Fruit fly (Drosophila melanogaster) Kc167 (cell line): ENCODE data around the gene Ist1.

Experiments used
- Myc ChIP-seq: fragments of >200 bp; optimal IDR thresholded peaks from 2 replicates; lab custom pipeline; 2017; ENCODE audit warnings: missing external identifiers
- Sin3A ChIP-seq: fragments of >200 bp; optimal IDR thresholded peaks from 2 replicates; lab custom pipeline; 2018; ENCODE audit warnings: missing external identifiers
- h ChIP-seq: fragments of >200 bp; optimal IDR thresholded peaks from 3 replicates; lab custom pipeline; 2018; ENCODE audit warnings: missing external identifiers
- insv ChIP-seq: fragments of >200 bp; optimal IDR thresholded peaks from 3 replicates; lab custom pipeline; 2018; ENCODE audit warnings: missing external identifiers
- psq ChIP-seq: fragments of >200 bp; optimal IDR thresholded peaks from 2 replicates; lab custom pipeline; 2017; ENCODE audit warnings: missing external identifiers

dm6 chr3L:6797395-6798006 is 41.2 kb upstream of the Ist1 start:
- TF ChIP-seq psq (lab: Kevin White, UChicago) (no peak), insv (no peak), h (lab: Kevin White, UChicago) (no peak), Sin3A (lab: Kevin White, UChicago) (no peak), Myc (lab: Kevin White, UChicago) (no peak)
